Fruit fly (Drosophila melanogaster) whole organism, embryonic: Measurements from ENCODE around the gene CG46042.
A peak's percentile ranks its signal among the peaks of the same experiment; 100 is the strongest.

Source experiments
- Abd-B ChIP-seq: fragments of 200-800 bp; sonication (Bioruptor generic); optimal IDR thresholded peaks from 2 replicates; lab custom pipeline; 2018; ENCODE audit warnings: missing biosample characterization, mild to moderate bottlenecking, missing genetic modification characterization, moderate library complexity
- Ada2b ChIP-seq: fragments of 200-800 bp; sonication (Bioruptor generic); IDR thresholded peaks from 2 replicates; pipeline ENCODE4 v1.3.6; 2022; ENCODE audit warnings: missing biosample characterization, missing genetic modification characterization
- Antp ChIP-seq: fragments of 200-800 bp; sonication (Bioruptor generic); optimal IDR thresholded peaks from 3 replicates; lab custom pipeline; 2016; ENCODE audit warnings: missing biosample characterization, missing genetic modification characterization
- Atf6 ChIP-seq: fragments of 200-800 bp; sonication (Bioruptor generic); IDR thresholded peaks from 2 replicates; pipeline ENCODE4 v1.3.6; 2022; ENCODE audit warnings: missing biosample characterization, missing genetic modification characterization
- BEAF-32 ChIP-seq: fragments of 200-800 bp; sonication (Bioruptor generic); optimal IDR thresholded peaks from 3 replicates; lab custom pipeline; 2017; ENCODE audit warnings: missing biosample characterization, missing genetic modification characterization, mild to moderate bottlenecking, moderate library complexity, missing genetic modification reagents
- CG12942 ChIP-seq: fragments of 200-800 bp; sonication (Bioruptor generic); optimal IDR thresholded peaks from 3 replicates; lab custom pipeline; 2016; ENCODE audit warnings: missing biosample characterization, missing genetic modification characterization
- CG14014 ChIP-seq: fragments of 200-800 bp; sonication (Bioruptor generic); IDR thresholded peaks from 2 replicates; pipeline ENCODE4 v1.3.6; 2022; ENCODE audit warnings: missing biosample characterization, missing genetic modification characterization
- CG14441 ChIP-seq: fragments of 200-800 bp; sonication (Bioruptor generic); IDR thresholded peaks from 2 replicates; pipeline ENCODE4 v1.3.6; 2022; ENCODE audit warnings: missing biosample characterization, missing genetic modification characterization
- CG2120 ChIP-seq: fragments of 200-800 bp; sonication (Bioruptor generic); optimal IDR thresholded peaks from 3 replicates; lab custom pipeline; 2016; ENCODE audit warnings: missing biosample characterization, missing genetic modification characterization
- CG2199 ChIP-seq: fragments of 200-800 bp; sonication (Bioruptor generic); IDR thresholded peaks from 3 replicates; pipeline ENCODE4 v1.3.6; 2022; ENCODE audit warnings: missing biosample characterization, missing genetic modification characterization
- CG2202 ChIP-seq: fragments of 200-800 bp; sonication (Bioruptor generic); optimal IDR thresholded peaks from 2 replicates; lab custom pipeline; 2018; ENCODE audit warnings: missing biosample characterization, mild to moderate bottlenecking, missing genetic modification characterization
- CG3407 ChIP-seq: fragments of 200-800 bp; sonication (Bioruptor generic); optimal IDR thresholded peaks from 2 replicates; lab custom pipeline; 2018; ENCODE audit warnings: missing biosample characterization, mild to moderate bottlenecking, missing genetic modification characterization
- CG6175 ChIP-seq: fragments of 200-800 bp; sonication (Bioruptor generic); IDR thresholded peaks from 3 replicates; pipeline ENCODE4 v1.3.6; 2022; ENCODE audit warnings: missing biosample characterization, missing genetic modification characterization
- CG6813 ChIP-seq: fragments of 200-800 bp; sonication (Bioruptor generic); optimal IDR thresholded peaks from 2 replicates; lab custom pipeline; 2017; ENCODE audit warnings: missing biosample characterization, missing genetic modification characterization, mild to moderate bottlenecking, moderate library complexity, missing genetic modification reagents
- CG8765 ChIP-seq: fragments of 200-800 bp; sonication (Bioruptor generic); IDR thresholded peaks from 2 replicates; pipeline ENCODE4 v1.3.6; 2022; ENCODE audit warnings: missing biosample characterization, missing genetic modification characterization
- CrebB ChIP-seq: fragments of 200-800 bp; sonication (Bioruptor generic); optimal IDR thresholded peaks from 3 replicates; lab custom pipeline; 2018; ENCODE audit warnings: missing biosample characterization, mild to moderate bottlenecking, missing genetic modification characterization
- D19A ChIP-seq: fragments of 200-800 bp; optimal IDR thresholded peaks from 3 replicates; lab custom pipeline; 2019; ENCODE audit warnings: missing biosample characterization, mild to moderate bottlenecking, missing genetic modification characterization, moderate library complexity
- Elba2 ChIP-seq: fragments of 200-800 bp; sonication (Bioruptor generic); optimal IDR thresholded peaks from 3 replicates; lab custom pipeline; 2016; ENCODE audit warnings: missing biosample characterization, missing genetic modification characterization
- Fer1 ChIP-seq: fragments of 200-800 bp; sonication (Bioruptor generic); optimal IDR thresholded peaks from 2 replicates; lab custom pipeline; 2017; ENCODE audit warnings: missing biosample characterization, mild to moderate bottlenecking, missing genetic modification characterization
- HLH3B ChIP-seq: fragments of 200-800 bp; sonication (Bioruptor generic); IDR thresholded peaks from 2 replicates; pipeline ENCODE4 v1.3.6; 2022; ENCODE audit warnings: missing biosample characterization, missing genetic modification characterization
- Hmr ChIP-seq: fragments of 200-800 bp; sonication (Bioruptor generic); optimal IDR thresholded peaks from 3 replicates; lab custom pipeline; 2017; ENCODE audit warnings: mild to moderate bottlenecking, missing biosample characterization, missing genetic modification reagents, missing genetic modification characterization
- MTF-1 ChIP-seq: fragments of 200-800 bp; sonication (Bioruptor generic); optimal IDR thresholded peaks from 2 replicates; lab custom pipeline; 2018; ENCODE audit warnings: missing biosample characterization, mild to moderate bottlenecking, missing genetic modification characterization, borderline replicate concordance
- Meics ChIP-seq: fragments of 200-800 bp; sonication (Bioruptor generic); optimal IDR thresholded peaks from 2 replicates; lab custom pipeline; 2017; ENCODE audit warnings: missing biosample characterization, mild to moderate bottlenecking, missing genetic modification characterization
- Ravus ChIP-seq: fragments of 200-800 bp; sonication (Bioruptor generic); IDR thresholded peaks from 2 replicates; pipeline ENCODE4 v1.3.6; 2022; ENCODE audit warnings: missing biosample characterization, missing genetic modification characterization
- Rfx ChIP-seq: fragments of 200-800 bp; sonication (Bioruptor generic); IDR thresholded peaks from 2 replicates; pipeline ENCODE4 v1.3.6; 2022; ENCODE audit warnings: missing biosample characterization, missing genetic modification characterization
- Sox102F ChIP-seq: fragments of 200-800 bp; sonication (Bioruptor generic); optimal IDR thresholded peaks from 2 replicates; lab custom pipeline; 2018; ENCODE audit warnings: missing biosample characterization, mild to moderate bottlenecking, missing genetic modification characterization, moderate library complexity
- chinmo ChIP-seq: fragments of 200-800 bp; sonication (Bioruptor generic); IDR thresholded peaks from 4 replicates; pipeline ENCODE4 v1.3.6; 2022; ENCODE audit warnings: missing biosample characterization, missing genetic modification characterization; ENCODE audit not compliant: partially characterized antibody
- dpn ChIP-seq, 2 experiments: fragments of 200-800 bp; sonication (Bioruptor generic); optimal IDR thresholded peaks; 3 replicates each; lab custom pipeline; 2016; ENCODE audit warnings: missing biosample characterization in 2 of 2, missing genetic modification characterization in 2 of 2
- dysf ChIP-seq: fragments of 200-800 bp; sonication (Bioruptor generic); IDR thresholded peaks from 3 replicates; pipeline ENCODE4 v1.3.6; 2022; ENCODE audit warnings: missing biosample characterization, missing genetic modification characterization
- exex ChIP-seq: fragments of 200-800 bp; sonication (Bioruptor generic); optimal IDR thresholded peaks from 4 replicates; lab custom pipeline; 2018; ENCODE audit warnings: missing biosample characterization, mild to moderate bottlenecking, missing genetic modification characterization, moderate library complexity
- fru ChIP-seq: fragments of >200 bp; optimal IDR thresholded peaks from 2 replicates; lab custom pipeline; 2017
- insv ChIP-seq, 2 experiments: fragments of 200-800 bp; sonication (Bioruptor generic); optimal IDR thresholded peaks; 3 replicates each; lab custom pipeline; 2016 to 2018; ENCODE audit warnings: missing biosample characterization in 2 of 2, missing genetic modification characterization in 2 of 2
- lilli ChIP-seq: fragments of 200-800 bp; sonication (Bioruptor generic); optimal IDR thresholded peaks from 3 replicates; lab custom pipeline; 2016; ENCODE audit warnings: missing biosample characterization, missing genetic modification characterization
- onecut ChIP-seq: fragments of 200-800 bp; sonication (Bioruptor generic); IDR thresholded peaks from 2 replicates; pipeline ENCODE4 v1.3.6; 2022; ENCODE audit warnings: missing biosample characterization, missing genetic modification characterization
- otp ChIP-seq: fragments of 200-800 bp; sonication (Bioruptor generic); IDR thresholded peaks from 3 replicates; pipeline ENCODE4, ENCODE4 v1.3.6; 2022; ENCODE audit warnings: missing biosample characterization, missing genetic modification characterization
- pan ChIP-seq, 4 experiments: fragments of >200 bp in 3 of 4; fragments of 200-800 bp in 1 of 4; sonication (Bioruptor generic) in 1 of 4; optimal IDR thresholded peaks in 3 of 4; IDR thresholded peaks in 1 of 4; 2 replicates each; pipeline versions ENCODE4 v1.3.6 to Lab custom; 2017 to 2022; ENCODE audit warnings: missing biosample characterization in 2 of 4, missing genetic modification characterization in 2 of 4, mixed read lengths in 1 of 4
- row ChIP-seq: fragments of 200-800 bp; sonication (Bioruptor generic); IDR thresholded peaks from 3 replicates; pipeline ENCODE4 v1.3.6; 2022; ENCODE audit warnings: missing biosample characterization, missing genetic modification characterization
- salm ChIP-seq: fragments of 200-800 bp; sonication (Bioruptor generic); optimal IDR thresholded peaks from 2 replicates; lab custom pipeline; 2018; ENCODE audit warnings: missing biosample characterization, mild to moderate bottlenecking, missing genetic modification characterization
- slbo ChIP-seq: fragments of 200-800 bp; sonication (Bioruptor generic); IDR thresholded peaks from 2 replicates; pipeline ENCODE4 v1.3.6; 2022; ENCODE audit warnings: missing biosample characterization, missing genetic modification characterization
- sr ChIP-seq: fragments of 200-800 bp; sonication (Bioruptor generic); IDR thresholded peaks from 3 replicates; pipeline ENCODE4 v1.3.6; 2022; ENCODE audit warnings: missing biosample characterization, missing genetic modification characterization
- tgo ChIP-seq: fragments of 200-800 bp; sonication (Bioruptor generic); IDR thresholded peaks from 3 replicates; pipeline ENCODE4 v1.3.6; 2022; ENCODE audit warnings: missing biosample characterization, missing genetic modification characterization
- zfh1 ChIP-seq: fragments of 200-800 bp; sonication (Bioruptor generic); IDR thresholded peaks from 3 replicates; pipeline ENCODE4 v1.3.6; 2022; ENCODE audit warnings: missing biosample characterization, missing genetic modification characterization

Gene CG46042

dm6 chr3R:19902328-19902727, 39.9 kb downstream of the CG46042 start (continued):
- peak; percentile 25; the same call in 1 of the 2 replicates for TF ChIP-seq Ada2b
- TF ChIP-seq Antp = peak; percentile 11
- peak; percentile 18 for TF ChIP-seq CrebB (tag; lab: Kevin White, UChicago)
- TF ChIP-seq Rfx (GFP tag; lab: Robert Waterston, UW) = peak; percentile 75
- TF ChIP-seq dysf (GFP tag; lab: Robert Waterston, UW) = peak; percentile 38; the same call in 2 of the 3 replicates
- TF ChIP-seq pan (optimal IDR thresholded peaks at IDR 0.05; lab: Kevin White, UChicago) = no peak
- TF ChIP-seq pan (GFP tag; optimal IDR thresholded peaks at IDR 0.05 in 1 of 2, IDR thresholded peaks at IDR 0.05 in 1 of 2) = peak in 1 of 2 experiments; percentile 44
- TF ChIP-seq Meics (GFP tag; lab: Kevin White, UChicago) = peak; percentile 46
- TF ChIP-seq exex = no peak
- TF ChIP-seq CG14441 (GFP tag; lab: Robert Waterston, UW) = peak; percentile 37; the same call in 1 of the 2 replicates
- TF ChIP-seq CG14014 = peak; percentile 65; the same call in 1 of the 2 replicates
- no peak for TF ChIP-seq zfh1 (GFP tag; lab: Robert Waterston, UW)
- peak; percentile 58; the same call in 2 of the 3 replicates for TF ChIP-seq row (GFP tag; lab: Robert Waterston, UW)
- TF ChIP-seq insv (GFP tag; optimal IDR thresholded peaks at IDR 0.05; lab: Kevin White, UChicago) = peak; percentile 82 to 97
- TF ChIP-seq dpn (GFP tag; optimal IDR thresholded peaks at IDR 0.05; lab: Kevin White, UChicago) = peak in 1 of 2 experiments; percentile 20
- TF ChIP-seq CG2120 (GFP tag; lab: Kevin White, UChicago) = peak; percentile 31
- no peak for TF ChIP-seq CG3407 (GFP tag; lab: Kevin White, UChicago)
- no peak for TF ChIP-seq Abd-B (GFP tag; lab: Kevin White, UChicago)
- no peak for TF ChIP-seq onecut (GFP tag; lab: Robert Waterston, UW)
- 0 out of 3 replicates have a peak, but pooled peaks have one; percentile 42 for TF ChIP-seq CG2199
- 0 out of 3 replicates have a peak, but pooled peaks have one; percentile 22 for TF ChIP-seq sr (GFP tag; lab: Robert Waterston, UW)
- no peak for TF ChIP-seq D19A (tag; lab: Kevin White, UChicago)
- peak; percentile 41 for TF ChIP-seq slbo (GFP tag; lab: Robert Waterston, UW)
- no peak for TF ChIP-seq CG8765 (GFP tag; lab: Robert Waterston, UW)
- no peak for TF ChIP-seq otp (GFP tag; lab: Robert Waterston, UW)
- peak; percentile 7 for TF ChIP-seq lilli (GFP tag; lab: Kevin White, UChicago)
- TF ChIP-seq BEAF-32 (GFP tag; lab: Kevin White, UChicago) = no peak
- TF ChIP-seq MTF-1 (GFP tag; lab: Kevin White, UChicago) = peak; percentile 16
- TF ChIP-seq CG2202 (tag; lab: Kevin White, UChicago) = no peak
- TF ChIP-seq CG6813 (GFP tag; lab: Kevin White, UChicago) = no peak
- no peak for TF ChIP-seq Hmr
- TF ChIP-seq CG6175 (GFP tag; lab: Robert Waterston, UW) = 0 out of 3 replicates have a peak, but pooled peaks have one; percentile 24
- TF ChIP-seq fru (lab: Kevin White, UChicago) = no peak
- TF ChIP-seq Ravus = no peak
- peak; percentile 19; the same call in 1 of the 3 replicates for TF ChIP-seq tgo (GFP tag; lab: Robert Waterston, UW)
- TF ChIP-seq Sox102F (GFP tag; lab: Kevin White, UChicago) = no peak
- TF ChIP-seq salm = no peak
- TF ChIP-seq chinmo (GFP tag; lab: Robert Waterston, UW) = peak; percentile 83; the same call in 3 of the 4 replicates
- no peak for TF ChIP-seq CG12942 (GFP tag; lab: Kevin White, UChicago)
- no peak for TF ChIP-seq HLH3B
- TF ChIP-seq Atf6 (GFP tag; lab: Robert Waterston, UW) = peak; percentile 19; the same call in 1 of the 2 replicates
- peak; percentile 28 for TF ChIP-seq Elba2
- peak; percentile 43 for TF ChIP-seq Fer1 (GFP tag; lab: Kevin White, UChicago)
